Worm (Caenorhabditis elegans) whole organism, L1 larva: ENCODE measurements around the gene nlp-68.
A peak's percentile ranks its signal among the peaks of the same experiment; 100 is the strongest.

Source experiments
- C34B4.2 ChIP-seq: sonication (generic microtip); optimal IDR thresholded peaks from 2 replicates; lab custom pipeline; 2017; ENCODE audit warnings: mild to moderate bottlenecking, missing genetic modification characterization, missing compliant biosample characterization
- F16B12.6 ChIP-seq: fragments of 150-350 bp; optimal IDR thresholded peaks from 2 replicates; lab custom pipeline; 2014; ENCODE audit warnings: missing biosample characterization, missing genetic modification characterization
- Y116A8C.19 ChIP-seq: sonication (generic microtip); optimal IDR thresholded peaks from 2 replicates; lab custom pipeline; 2016; ENCODE audit warnings: missing compliant biosample characterization, missing genetic modification characterization, borderline replicate concordance
- aly-2 ChIP-seq: fragments of 150-350 bp; optimal IDR thresholded peaks from 2 replicates; lab custom pipeline; 2014; ENCODE audit warnings: missing biosample characterization, missing genetic modification characterization
- blmp-1 ChIP-seq: fragments of 150-350 bp; optimal IDR thresholded peaks from 2 replicates; lab custom pipeline; 2014; ENCODE audit warnings: missing biosample characterization, missing genetic modification characterization
- ceh-82 ChIP-seq, 3 experiments: fragments of 150-350 bp in 1 of 3; sonication (generic microtip) in 2 of 3; optimal IDR thresholded peaks; 2 replicates each; lab custom pipeline; 2014 to 2017; ENCODE audit warnings: missing biosample characterization in 3 of 3, missing genetic modification characterization in 3 of 3
- ces-1 ChIP-seq: fragments of 150-350 bp; optimal IDR thresholded peaks from 2 replicates; lab custom pipeline; 2014; ENCODE audit warnings: missing biosample characterization, missing genetic modification reagents, missing genetic modification characterization
- dpl-1 ChIP-seq, 3 experiments: fragments of 150-350 bp in 2 of 3; sonication (generic microtip) in 1 of 3; optimal IDR thresholded peaks; 2 replicates each; lab custom pipeline; 2014 to 2017; ENCODE audit warnings: missing biosample characterization in 3 of 3, missing genetic modification characterization in 3 of 3, missing genetic modification reagents in 3 of 3
- efl-1 ChIP-seq, 4 experiments: fragments of 150-350 bp; optimal IDR thresholded peaks in 3 of 4; peaks in 1 of 4; 1 replicate in 1 of 4; 2 replicates in 3 of 4; lab custom pipeline; 2014; ENCODE audit warnings: missing biosample characterization in 2 of 4, missing genetic modification characterization in 2 of 4, missing genetic modification reagents in 2 of 4
- egl-13 ChIP-seq: sonication (generic microtip); optimal IDR thresholded peaks from 2 replicates; lab custom pipeline; 2016; ENCODE audit warnings: missing genotype, missing genetic modification reagents, missing genetic modification characterization, missing compliant biosample characterization
- ets-5 ChIP-seq: fragments of 200-800 bp; sonication (Bioruptor generic); IDR thresholded peaks from 2 replicates; pipeline ENCODE4 v1.3.6; 2022; ENCODE audit warnings: missing genetic modification characterization, missing compliant biosample characterization
- fkh-10 ChIP-seq: sonication (generic microtip); optimal IDR thresholded peaks from 2 replicates; lab custom pipeline; 2017; ENCODE audit warnings: missing biosample characterization, missing genetic modification reagents, missing genetic modification characterization
- fkh-4 ChIP-seq: sonication (generic microtip); optimal IDR thresholded peaks from 2 replicates; lab custom pipeline; 2016; ENCODE audit warnings: missing compliant biosample characterization, missing genetic modification characterization, borderline replicate concordance
- fkh-8 ChIP-seq: sonication (generic microtip); optimal IDR thresholded peaks from 2 replicates; lab custom pipeline; 2016; ENCODE audit warnings: mild to moderate bottlenecking, missing genetic modification characterization, missing compliant biosample characterization
- hlh-4 ChIP-seq: sonication (generic microtip); optimal IDR thresholded peaks from 2 replicates; lab custom pipeline; 2016; ENCODE audit warnings: mild to moderate bottlenecking, missing genetic modification characterization, missing compliant biosample characterization
- hpl-2 ChIP-seq: fragments of 150-350 bp; optimal IDR thresholded peaks from 2 replicates; lab custom pipeline; 2014; ENCODE audit warnings: missing biosample characterization, missing genetic modification reagents, missing genetic modification characterization
- irx-1 ChIP-seq: sonication (generic microtip); optimal IDR thresholded peaks from 2 replicates; lab custom pipeline; 2016; ENCODE audit warnings: missing genetic modification characterization, missing compliant biosample characterization
- jun-1 ChIP-seq: fragments of 150-350 bp; optimal IDR thresholded peaks from 2 replicates; lab custom pipeline; 2014; ENCODE audit warnings: missing biosample characterization, missing genetic modification reagents, missing genetic modification characterization
- lin-14 ChIP-seq: fragments of 200-800 bp; sonication (Bioruptor generic); optimal IDR thresholded peaks from 2 replicates; lab custom pipeline; 2018; ENCODE audit warnings: mild to moderate bottlenecking, missing genetic modification characterization, moderate library complexity, missing compliant biosample characterization
- lir-3 ChIP-seq: sonication (generic microtip); optimal IDR thresholded peaks from 2 replicates; lab custom pipeline; 2016; ENCODE audit warnings: mild to moderate bottlenecking, missing genetic modification characterization, moderate library complexity, missing compliant biosample characterization; ENCODE audit not compliant: poor library complexity
- mep-1 ChIP-seq: fragments of 150-350 bp; optimal IDR thresholded peaks from 2 replicates; lab custom pipeline; 2014; ENCODE audit warnings: missing biosample characterization, missing genetic modification characterization
- nhr-20 ChIP-seq: sonication (generic microtip); optimal IDR thresholded peaks from 2 replicates; lab custom pipeline; 2016; ENCODE audit warnings: mild to moderate bottlenecking, missing genetic modification characterization, missing compliant biosample characterization
- nhr-237 ChIP-seq: fragments of 150-350 bp; optimal IDR thresholded peaks from 2 replicates; lab custom pipeline; 2014; ENCODE audit warnings: missing biosample characterization, missing genetic modification characterization
- nhr-28 ChIP-seq: fragments of 150-350 bp; optimal IDR thresholded peaks from 2 replicates; lab custom pipeline; 2014; ENCODE audit warnings: missing biosample characterization, missing genetic modification characterization
- nhr-71 ChIP-seq: sonication (generic microtip); optimal IDR thresholded peaks from 2 replicates; lab custom pipeline; 2016; ENCODE audit warnings: mild to moderate bottlenecking, missing genetic modification characterization, moderate library complexity, missing compliant biosample characterization
- nhr-85 ChIP-seq: sonication (generic microtip); peaks from one replicate; lab custom pipeline; 2016; ENCODE audit warnings: missing genetic modification characterization, inconsistent platforms, missing compliant biosample characterization
- nhr-90 ChIP-seq: sonication (generic microtip); optimal IDR thresholded peaks from 2 replicates; lab custom pipeline; 2016; ENCODE audit warnings: mild to moderate bottlenecking, missing genetic modification characterization, missing compliant biosample characterization; ENCODE audit not compliant: poor library complexity
- rnt-1 ChIP-seq: sonication (generic microtip); optimal IDR thresholded peaks from 2 replicates; lab custom pipeline; 2016; ENCODE audit warnings: mild to moderate bottlenecking, missing genetic modification characterization, moderate library complexity, missing compliant biosample characterization
- skn-1 ChIP-seq: fragments of 150-350 bp; optimal IDR thresholded peaks from 2 replicates; lab custom pipeline; 2014; ENCODE audit warnings: missing biosample characterization, missing genetic modification characterization
- snpc-4 ChIP-seq: fragments of 150-350 bp; optimal IDR thresholded peaks from 2 replicates; lab custom pipeline; 2014; ENCODE audit warnings: missing biosample characterization, missing genetic modification characterization
- snu-23 ChIP-seq: sonication (generic microtip); optimal IDR thresholded peaks from 2 replicates; lab custom pipeline; 2016; ENCODE audit warnings: missing genetic modification characterization, missing compliant biosample characterization
- tbx-2 ChIP-seq: sonication (generic microtip); optimal IDR thresholded peaks from 2 replicates; lab custom pipeline; 2016; ENCODE audit warnings: missing genetic modification characterization, missing compliant biosample characterization
- unc-130 ChIP-seq: fragments of 150-350 bp; optimal IDR thresholded peaks from 2 replicates; lab custom pipeline; 2017; ENCODE audit warnings: missing biosample characterization, missing genetic modification characterization, inconsistent platforms
- unc-62 ChIP-seq: fragments of 150-350 bp; optimal IDR thresholded peaks from 2 replicates; lab custom pipeline; 2014; ENCODE audit warnings: missing biosample characterization, missing genetic modification reagents, missing genetic modification characterization
- unc-86 ChIP-seq: sonication (generic microtip); optimal IDR thresholded peaks from 2 replicates; lab custom pipeline; 2016; ENCODE audit warnings: missing genetic modification characterization, missing compliant biosample characterization
- zag-1 ChIP-seq: fragments of 150-350 bp; optimal IDR thresholded peaks from 2 replicates; lab custom pipeline; 2014; ENCODE audit warnings: missing biosample characterization, missing genetic modification characterization
- zip-4 ChIP-seq: fragments of 200-800 bp; sonication (Bioruptor generic); optimal IDR thresholded peaks from 2 replicates; lab custom pipeline; 2018; ENCODE audit warnings: mild to moderate bottlenecking, missing genetic modification characterization, moderate library complexity, missing compliant biosample characterization

Gene nlp-68

DNA sequence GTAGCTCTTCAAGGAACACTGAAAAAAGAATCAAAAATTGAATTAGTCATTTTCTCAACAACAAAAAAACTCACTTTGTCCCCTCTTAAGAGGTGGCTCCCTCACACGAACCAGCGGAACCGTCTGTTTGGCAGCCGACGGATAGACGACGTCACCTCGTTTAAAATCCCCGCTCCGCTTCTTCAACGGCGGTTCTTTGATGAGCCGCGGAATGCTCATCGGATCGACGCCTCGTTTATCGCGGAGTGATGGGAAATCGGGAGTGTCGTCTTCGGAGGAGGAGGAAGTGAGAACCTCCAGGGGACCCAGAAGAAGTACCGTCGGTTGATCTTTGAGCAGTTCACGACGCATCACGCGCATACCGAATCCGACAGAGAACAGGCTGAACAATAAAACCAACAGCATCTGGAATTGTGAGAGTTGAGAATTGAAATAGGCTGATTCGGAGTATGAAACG, at the start of gene nlp-68:
TSS of gene nlp-68 (minus strand) at position 407 of the 457 bp plus-strand sequence.
- TF ChIP-seq fkh-8 (tag; lab: Kevin White, UChicago) (no peak), efl-1 (optimal IDR thresholded peaks at IDR 0.05; lab: Kevin White, UChicago) (no peak), efl-1 (GFP tag; optimal IDR thresholded peaks at IDR 0.05 in 1 of 2; lab: Kevin White, UChicago) (peak in 1 of 2 experiments; percentile 61)

DNA sequence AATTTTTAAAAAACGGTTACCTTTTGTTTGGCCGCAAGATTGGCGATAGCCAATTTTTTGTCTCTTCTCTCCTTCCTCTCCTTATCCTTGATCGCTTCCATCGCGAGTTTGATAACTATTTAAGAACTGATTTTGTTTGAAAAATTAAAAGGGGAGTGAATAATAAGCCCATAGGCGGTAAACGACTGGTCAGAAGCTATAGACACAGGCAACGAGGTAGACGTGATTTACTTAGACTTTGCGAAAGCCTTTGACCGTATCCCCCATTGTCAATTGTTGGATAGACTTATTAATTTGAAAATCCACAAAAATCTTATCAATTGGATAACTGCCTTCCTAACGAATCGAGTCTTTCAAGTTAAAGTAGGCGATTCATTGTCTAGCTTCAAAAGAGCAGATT, 47.3 kb upstream of the nlp-68 start, which contains the start of gene Y45F3A.5:
TSS of gene Y45F3A.5 (minus strand) at position 101 of the 400 bp plus-strand sequence.
- TF ChIP-seq irx-1 (tag; lab: Kevin White, UChicago) (no peak), skn-1 (tag; lab: Kevin White, UChicago) (no peak), nhr-90 (tag; lab: Kevin White, UChicago) (no peak), snpc-4 (tag; lab: Kevin White, UChicago) (no peak), dpl-1 (GFP tag; optimal IDR thresholded peaks at IDR 0.05; lab: Kevin White, UChicago) (no peak), zip-4 (no peak), aly-2 (tag; lab: Kevin White, UChicago) (no peak), lir-3 (tag; lab: Kevin White, UChicago) (no peak), fkh-8 (tag; lab: Kevin White, UChicago) (no peak), C34B4.2 (no peak), ceh-82 (tag; optimal IDR thresholded peaks at IDR 0.05; lab: Kevin White, UChicago) (no peak), hlh-4 (tag; lab: Kevin White, UChicago) (no peak), zag-1 (no peak), nhr-85 (tag; lab: Kevin White, UChicago) (no peak), lin-14 (GFP tag; lab: Kevin White, UChicago) (no peak), blmp-1 (no peak), ces-1 (no peak), unc-130 (no peak), rnt-1 (tag; lab: Kevin White, UChicago) (no peak), egl-13 (tag; lab: Kevin White, UChicago) (no peak)

DNA sequence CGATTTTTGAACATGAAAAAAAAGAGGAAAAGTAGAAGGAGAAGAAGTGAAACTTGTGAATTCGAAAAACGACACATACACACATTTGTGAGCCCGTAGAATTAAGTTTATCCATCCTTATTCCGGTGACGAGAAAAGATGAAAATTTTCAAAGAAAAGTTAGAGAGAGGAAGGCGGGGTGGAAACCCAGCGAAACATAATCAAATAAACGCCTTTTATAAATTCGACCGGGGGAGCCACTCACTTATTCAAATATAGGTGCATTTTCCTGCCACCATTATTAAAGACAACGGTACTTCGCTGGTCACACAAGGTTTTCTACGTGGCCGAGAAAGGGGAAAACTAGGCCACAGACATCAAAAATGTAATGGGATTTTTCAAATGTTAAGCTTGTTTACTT, 44.5 kb upstream of the nlp-68 start:
- no peak for TF ChIP-seq Y116A8C.19 (tag; lab: Kevin White, UChicago)
- peak; percentile 40 for TF ChIP-seq fkh-10 (GFP tag; lab: Kevin White, UChicago)

DNA sequence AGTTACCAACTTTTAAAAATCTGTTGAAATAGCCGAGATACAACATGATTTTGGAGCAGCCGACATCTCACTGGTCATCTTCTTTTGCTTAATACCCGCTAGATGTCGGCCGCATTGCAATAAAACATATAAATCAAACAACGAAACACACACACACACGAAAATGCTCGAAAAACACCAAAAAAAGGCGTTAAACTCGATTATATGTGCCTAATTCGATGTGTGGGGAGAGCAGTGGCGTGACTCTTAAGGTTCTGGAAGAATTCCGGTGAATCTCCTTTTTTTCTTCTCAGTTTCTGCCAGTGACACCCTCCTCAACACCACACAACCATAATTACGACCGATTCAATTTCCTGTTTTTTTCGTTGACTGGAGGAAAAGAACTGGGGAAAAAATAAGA, 41.2 kb upstream of the nlp-68 start:
- no peak for TF ChIP-seq jun-1
- TF ChIP-seq hpl-2 (GFP tag; lab: Kevin White, UChicago) = no peak
- TF ChIP-seq fkh-4 = no peak
- peak; percentile 41 for TF ChIP-seq lin-14 (GFP tag; lab: Kevin White, UChicago)
- TF ChIP-seq efl-1 (optimal IDR thresholded peaks at IDR 0.05; lab: Kevin White, UChicago) = no peak
- peak in 1 of 2 experiments; percentile 74 for TF ChIP-seq efl-1 (GFP tag; optimal IDR thresholded peaks at IDR 0.05 in 1 of 2; lab: Kevin White, UChicago)
- no peak for TF ChIP-seq aly-2 (tag; lab: Kevin White, UChicago)
- TF ChIP-seq irx-1 (tag; lab: Kevin White, UChicago) = no peak
- TF ChIP-seq snpc-4 (tag; lab: Kevin White, UChicago) = peak; percentile 19

DNA sequence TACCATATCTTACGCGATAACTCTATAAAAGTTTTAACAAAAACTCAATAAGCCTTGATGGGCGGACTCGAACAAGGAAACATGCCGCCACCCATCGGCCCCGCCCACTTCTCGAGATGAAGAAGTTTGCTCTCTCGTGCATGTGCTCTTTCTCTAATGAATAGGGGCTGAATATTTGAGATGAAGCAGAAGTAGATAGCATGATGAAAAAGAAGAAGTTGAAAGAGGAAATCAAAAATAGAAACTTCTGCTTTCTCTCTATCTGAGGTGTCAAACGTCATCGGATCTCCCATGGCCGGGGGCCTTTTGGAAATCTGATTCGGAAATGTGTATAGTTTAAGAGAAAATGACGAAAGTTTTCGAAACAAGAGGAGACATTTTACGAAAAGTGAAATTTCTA, 39.9 kb upstream of the nlp-68 start:
- peak; percentile 41 for TF ChIP-seq unc-86 (tag; lab: Kevin White, UChicago)
- TF ChIP-seq fkh-8 (tag; lab: Kevin White, UChicago) = peak; percentile 9
- TF ChIP-seq lin-14 (GFP tag; lab: Kevin White, UChicago) = peak; percentile 57
- TF ChIP-seq Y116A8C.19 (tag; lab: Kevin White, UChicago) = no peak
- peak; percentile 76 for TF ChIP-seq egl-13 (tag; lab: Kevin White, UChicago)
- TF ChIP-seq nhr-90 (tag; lab: Kevin White, UChicago) = no peak
- peak; percentile 22 for TF ChIP-seq nhr-71 (tag; lab: Kevin White, UChicago)
- TF ChIP-seq, all 84 proteins: peak for 5

DNA sequence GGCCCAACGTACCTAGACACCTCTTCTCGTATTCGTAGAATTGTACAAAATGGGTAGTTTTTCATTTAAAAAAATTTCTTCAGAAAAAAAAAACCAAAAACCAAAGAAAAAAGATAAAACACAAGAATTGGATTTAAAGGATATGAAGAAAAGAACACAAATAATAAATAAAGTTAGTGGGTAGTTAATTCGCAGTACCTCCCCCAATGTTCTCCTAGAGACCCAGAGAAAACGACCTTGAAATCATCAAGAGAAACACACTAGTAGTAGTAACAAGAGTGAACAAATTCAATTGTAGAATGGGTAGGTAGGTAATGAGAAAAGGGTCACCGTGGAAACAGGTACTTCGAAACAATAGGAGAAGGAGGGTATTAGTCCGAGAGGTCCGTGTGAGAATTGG, 38.8 kb upstream of the nlp-68 start:
- TF ChIP-seq unc-62 (GFP tag; lab: Kevin White, UChicago) (no peak), tbx-2 (tag; lab: Kevin White, UChicago) (no peak), unc-86 (tag; lab: Kevin White, UChicago) (no peak), F16B12.6 (no peak), lin-14 (GFP tag; lab: Kevin White, UChicago) (peak; percentile 76), blmp-1 (peak; percentile 10), nhr-20 (peak; percentile 26), aly-2 (tag; lab: Kevin White, UChicago) (no peak), mep-1 (tag; lab: Kevin White, UChicago) (peak; percentile 56), snu-23 (GFP tag; lab: Kevin White, UChicago) (peak; percentile 41), nhr-28 (tag; lab: Kevin White, UChicago) (no peak), nhr-237 (no peak), nhr-85 (tag; lab: Kevin White, UChicago) (peak; percentile 65), ets-5 (no peak)
